Fruit fly (Drosophila melanogaster): ENCODE data around the gene CG6283.

CG6283 gene

dm6 chr3R:27056152-27056551, 35.0 kb upstream of the CG6283 start:
- no peak for TF ChIP-seq CG11617 (GFP tag; optimal IDR thresholded peaks at IDR 0.05)
- TF ChIP-seq CG12768 (GFP tag; optimal IDR thresholded peaks at IDR 0.05): no peak
- no peak for TF ChIP-seq cnc (optimal IDR thresholded peaks at IDR 0.05)
- TF ChIP-seq CG5204 (GFP tag; optimal IDR thresholded peaks at IDR 0.05): no peak
- no peak for TF ChIP-seq tj (GFP tag; optimal IDR thresholded peaks at IDR 0.05)
- TF ChIP-seq CG14711 (tag; optimal IDR thresholded peaks at IDR 0.05): no peak
- TF ChIP-seq CG1620 (GFP tag; optimal IDR thresholded peaks at IDR 0.05): no peak

dm6 chr3R:27049549-27049948, 28.4 kb upstream of the CG6283 start:
- TF ChIP-seq Hr96 (GFP tag; optimal IDR thresholded peaks at IDR 0.05) (no peak), bab1 (GFP tag; optimal IDR thresholded peaks at IDR 0.05) (no peak), cnc (optimal IDR thresholded peaks at IDR 0.05) (no peak), CG1620 (GFP tag; optimal IDR thresholded peaks at IDR 0.05) (no peak), CG7101 (tag; optimal IDR thresholded peaks at IDR 0.05) (no peak), CG7045 (GFP tag; optimal IDR thresholded peaks at IDR 0.05) (no peak), CG14711 (tag; optimal IDR thresholded peaks at IDR 0.05) (no peak), cic (GFP tag; optimal IDR thresholded peaks at IDR 0.05) (no peak), Crg-1 (GFP tag; optimal IDR thresholded peaks at IDR 0.05) (no peak), Mnt (GFP tag; optimal IDR thresholded peaks at IDR 0.05) (no peak), CG11617 (GFP tag; optimal IDR thresholded peaks at IDR 0.05) (no peak), tj (GFP tag; optimal IDR thresholded peaks at IDR 0.05) (no peak), toe (GFP tag; optimal IDR thresholded peaks at IDR 0.05) (no peak), Clk (GFP tag; optimal IDR thresholded peaks at IDR 0.05) (no peak), kay (GFP tag; ENCODE audit: borderline replicate concordance) (no peak)

DNA sequence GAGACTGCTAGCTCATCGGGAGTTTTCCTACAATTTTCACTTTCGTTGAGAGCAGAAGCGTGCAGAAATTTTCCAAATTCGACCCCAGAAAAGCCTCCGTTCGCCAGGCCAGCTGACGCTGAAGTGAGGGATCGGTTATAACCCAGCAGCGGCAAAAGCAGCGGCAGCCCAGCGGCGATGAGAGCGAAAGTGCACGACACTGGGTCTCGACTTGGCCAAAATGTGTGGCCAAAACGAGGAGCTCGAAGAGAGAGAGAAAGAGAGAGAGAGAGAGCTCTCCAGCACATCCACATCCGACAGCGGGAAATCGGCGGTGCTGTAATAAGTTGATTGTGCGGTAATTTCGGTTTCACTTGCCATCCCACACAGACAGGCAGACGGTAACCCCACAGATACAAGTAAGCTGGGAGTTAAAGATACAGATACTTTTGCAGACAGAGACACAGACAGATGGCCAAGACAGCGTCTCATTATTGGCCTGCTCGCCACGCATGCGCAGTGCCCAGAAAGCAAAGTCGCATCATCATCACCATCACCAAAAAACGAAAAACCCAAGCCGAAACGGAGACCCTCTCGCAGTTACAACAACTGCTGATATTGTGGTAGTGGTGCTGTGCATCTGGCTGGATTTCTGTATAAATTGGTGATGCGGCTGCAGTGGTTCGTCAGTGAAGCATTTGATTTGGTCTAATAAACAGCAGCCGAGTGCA, 27.5 kb upstream of the CG6283 start, which contains the start of gene TwdlT:
Gene TwdlT, plus strand, starts transcription at position 660 of the 710 bp plus-strand sequence.
- TF ChIP-seq CG11617 (GFP tag; optimal IDR thresholded peaks at IDR 0.05) (no peak), CG33017 (tag; optimal IDR thresholded peaks at IDR 0.05) (no peak), Hr96 (GFP tag; optimal IDR thresholded peaks at IDR 0.05) (no peak), CG5204 (GFP tag; optimal IDR thresholded peaks at IDR 0.05) (no peak), cic (GFP tag; optimal IDR thresholded peaks at IDR 0.05) (no peak), cnc (optimal IDR thresholded peaks at IDR 0.05) (no peak), pad (GFP tag; optimal IDR thresholded peaks at IDR 0.05) (no peak), Clk (GFP tag; optimal IDR thresholded peaks at IDR 0.05) (no peak), toe (GFP tag; optimal IDR thresholded peaks at IDR 0.05) (no peak)

dm6 chr3R:27040044-27040443, 18.9 kb upstream of the CG6283 start:
- TF ChIP-seq cnc (optimal IDR thresholded peaks at IDR 0.05) (no peak), ovo (GFP tag; optimal IDR thresholded peaks at IDR 0.05) (no peak), bab1 (GFP tag; optimal IDR thresholded peaks at IDR 0.05) (no peak), CG5204 (GFP tag; optimal IDR thresholded peaks at IDR 0.05) (no peak), CG1620 (GFP tag; optimal IDR thresholded peaks at IDR 0.05) (no peak), CG14711 (tag; optimal IDR thresholded peaks at IDR 0.05) (no peak), cic (GFP tag; optimal IDR thresholded peaks at IDR 0.05) (no peak), CG7045 (GFP tag; optimal IDR thresholded peaks at IDR 0.05) (no peak), Clk (GFP tag; optimal IDR thresholded peaks at IDR 0.05) (no peak)

DNA sequence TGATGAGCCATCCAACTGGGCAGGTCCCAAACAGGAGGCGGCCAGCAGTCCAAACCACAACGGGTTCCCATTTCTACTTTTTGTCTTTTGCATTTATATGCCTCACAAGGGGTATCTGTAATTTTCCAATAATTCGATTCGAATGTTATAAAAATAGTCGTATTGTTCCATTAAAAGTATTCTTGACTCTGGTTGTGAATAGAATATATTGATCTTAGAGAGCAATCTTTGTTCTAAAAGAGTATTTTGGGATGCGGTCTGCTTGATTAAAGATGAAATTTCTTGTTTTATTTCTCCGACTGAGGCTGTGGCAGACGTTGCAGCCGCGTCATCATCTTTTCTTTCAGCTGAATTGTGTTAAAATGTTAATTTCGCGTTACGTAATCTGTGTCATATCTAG, 12.8 kb upstream of the CG6283 start:
- TF ChIP-seq Mnt (GFP tag; optimal IDR thresholded peaks at IDR 0.05): no peak
- TF ChIP-seq CG1620 (GFP tag; optimal IDR thresholded peaks at IDR 0.05): no peak
- TF ChIP-seq cic (GFP tag; optimal IDR thresholded peaks at IDR 0.05): no peak
- no peak for TF ChIP-seq CG7045 (GFP tag; optimal IDR thresholded peaks at IDR 0.05)
- TF ChIP-seq bab1 (GFP tag; optimal IDR thresholded peaks at IDR 0.05): no peak
- no peak for TF ChIP-seq Crg-1 (GFP tag; optimal IDR thresholded peaks at IDR 0.05)
- no peak for TF ChIP-seq CG11617 (GFP tag; optimal IDR thresholded peaks at IDR 0.05)
- TF ChIP-seq CG33017 (tag; optimal IDR thresholded peaks at IDR 0.05): no peak
- TF ChIP-seq ovo (GFP tag; optimal IDR thresholded peaks at IDR 0.05): no peak
- no peak for TF ChIP-seq cnc (optimal IDR thresholded peaks at IDR 0.05)
- no peak for TF ChIP-seq toe (GFP tag; optimal IDR thresholded peaks at IDR 0.05)
- no peak for TF ChIP-seq tj (GFP tag; optimal IDR thresholded peaks at IDR 0.05)
- no peak for TF ChIP-seq kay (GFP tag; ENCODE audit: borderline replicate concordance)
- no peak for TF ChIP-seq Clk (GFP tag; optimal IDR thresholded peaks at IDR 0.05)
- no peak for TF ChIP-seq pad (GFP tag; optimal IDR thresholded peaks at IDR 0.05)
- TF ChIP-seq CG7101 (tag; optimal IDR thresholded peaks at IDR 0.05): no peak
- no peak for TF ChIP-seq CG5204 (GFP tag; optimal IDR thresholded peaks at IDR 0.05)
- TF ChIP-seq CG14711 (tag; optimal IDR thresholded peaks at IDR 0.05): no peak
- no peak for TF ChIP-seq CG12768 (GFP tag; optimal IDR thresholded peaks at IDR 0.05)

DNA sequence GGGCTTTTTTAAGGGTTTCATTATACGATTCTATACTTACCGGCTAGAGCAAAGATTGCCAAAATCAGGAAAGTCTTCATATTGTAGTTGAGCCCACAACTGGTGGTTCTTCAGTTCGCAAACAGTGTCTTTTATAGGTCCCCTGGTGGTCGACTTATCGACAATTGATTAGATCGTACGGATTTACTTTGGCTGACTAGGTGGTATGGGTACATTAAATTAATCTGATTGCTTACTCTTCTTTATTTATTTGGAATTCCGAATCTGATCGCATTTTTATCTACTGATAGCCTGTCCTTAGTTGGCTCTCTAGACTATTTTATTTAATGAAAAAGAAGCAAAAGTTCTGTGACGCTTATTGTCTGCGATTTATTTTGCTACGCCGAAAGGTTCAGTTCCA, 4.8 kb upstream of the CG6283 start, which contains the start of gene CG6271:
Gene CG6271, minus strand, starts transcription at position 101 of the 400 bp plus-strand sequence.
- TF ChIP-seq CG7045 (GFP tag; optimal IDR thresholded peaks at IDR 0.05): no peak
- no peak for TF ChIP-seq CG33017 (tag; optimal IDR thresholded peaks at IDR 0.05)
- TF ChIP-seq bab1 (GFP tag; optimal IDR thresholded peaks at IDR 0.05): no peak
- TF ChIP-seq CG1620 (GFP tag; optimal IDR thresholded peaks at IDR 0.05): no peak
- TF ChIP-seq toe (GFP tag; optimal IDR thresholded peaks at IDR 0.05): no peak
- TF ChIP-seq cnc (optimal IDR thresholded peaks at IDR 0.05): no peak
- TF ChIP-seq pad (GFP tag; optimal IDR thresholded peaks at IDR 0.05): no peak
- TF ChIP-seq Hr96 (GFP tag; optimal IDR thresholded peaks at IDR 0.05): no peak
- TF ChIP-seq Mnt (GFP tag; optimal IDR thresholded peaks at IDR 0.05): no peak
- TF ChIP-seq CG5204 (GFP tag; optimal IDR thresholded peaks at IDR 0.05): no peak
- TF ChIP-seq CG11617 (GFP tag; optimal IDR thresholded peaks at IDR 0.05): no peak
- no peak for TF ChIP-seq Crg-1 (GFP tag; optimal IDR thresholded peaks at IDR 0.05)
- no peak for TF ChIP-seq CG14711 (tag; optimal IDR thresholded peaks at IDR 0.05)
- no peak for TF ChIP-seq kay (GFP tag; ENCODE audit: borderline replicate concordance)
- no peak for TF ChIP-seq cic (GFP tag; optimal IDR thresholded peaks at IDR 0.05)
- TF ChIP-seq Clk (GFP tag; optimal IDR thresholded peaks at IDR 0.05): no peak
- no peak for TF ChIP-seq CG7101 (tag; optimal IDR thresholded peaks at IDR 0.05)
- TF ChIP-seq ovo (GFP tag; optimal IDR thresholded peaks at IDR 0.05): no peak

Data from whole organism, adult.